Worm (Caenorhabditis elegans): ENCODE measurements around the gene flp-24.
"Not testable (repeated sequence)": the region's sequence is repeated elsewhere in the genome, so short reads cannot be mapped to it uniquely, and the experiment has no call there.

flp-24 gene

ce11 chrIII:724819-725218 lies at the start of gene flp-24:
Gene flp-24, plus strand, starts transcription at chrIII:725119.
- TF ChIP-seq ztf-29 (GFP tag; IDR thresholded peaks at IDR 0.05): no peak

- TF ChIP-seq ztf-29 (GFP tag; IDR thresholded peaks at IDR 0.05): no peak
- TF ChIP-seq cog-1 (tag; optimal IDR thresholded peaks at IDR 0.05): no peak
- TF ChIP-seq med-1 (GFP tag; optimal IDR thresholded peaks at IDR 0.05; ENCODE audit: insufficient read depth): no peak
- TF ChIP-seq tab-1 (GFP tag; IDR thresholded peaks at IDR 0.05): no peak
- no peak for TF ChIP-seq klf-2 (GFP tag; conservative IDR thresholded peaks at IDR 0.05)
- no peak for TF ChIP-seq ref-1 (GFP tag; conservative IDR thresholded peaks at IDR 0.05)
- no peak for TF ChIP-seq T22C8.4 (GFP tag; IDR thresholded peaks at IDR 0.05)
- TF ChIP-seq flt-1 (GFP tag; IDR thresholded peaks at IDR 0.05): no peak
- TF ChIP-seq ztf-23 (GFP tag; IDR thresholded peaks at IDR 0.05): no peak
Measured at ce11 chrIII:675413-675812, 49.5 kb upstream of the flp-24 start.

ce11 chrIII:675822-676221 lies 49.1 kb upstream of the flp-24 start, which contains the start of gene grk-2:
Gene grk-2, plus strand, starts transcription at chrIII:676122.
- TF ChIP-seq klf-2 (GFP tag; conservative IDR thresholded peaks at IDR 0.05) (no peak), cog-1 (tag; optimal IDR thresholded peaks at IDR 0.05) (no peak), ref-1 (GFP tag; conservative IDR thresholded peaks at IDR 0.05) (no peak), med-1 (GFP tag; optimal IDR thresholded peaks at IDR 0.05; ENCODE audit: insufficient read depth) (no peak), ztf-23 (GFP tag; IDR thresholded peaks at IDR 0.05) (no peak), T22C8.4 (GFP tag; IDR thresholded peaks at IDR 0.05) (no peak), ztf-29 (GFP tag; IDR thresholded peaks at IDR 0.05) (no peak), tab-1 (GFP tag; IDR thresholded peaks at IDR 0.05) (no peak), flt-1 (GFP tag; IDR thresholded peaks at IDR 0.05) (no peak)

- no peak for TF ChIP-seq ztf-23 (GFP tag; IDR thresholded peaks at IDR 0.05)
- TF ChIP-seq cog-1 (tag; optimal IDR thresholded peaks at IDR 0.05): no peak
- no peak for TF ChIP-seq klf-2 (GFP tag; conservative IDR thresholded peaks at IDR 0.05)
- TF ChIP-seq tab-1 (GFP tag; IDR thresholded peaks at IDR 0.05): no peak
- no peak for TF ChIP-seq T22C8.4 (GFP tag; IDR thresholded peaks at IDR 0.05)
- no peak for TF ChIP-seq ref-1 (GFP tag; conservative IDR thresholded peaks at IDR 0.05)
- TF ChIP-seq med-1 (GFP tag; optimal IDR thresholded peaks at IDR 0.05; ENCODE audit: insufficient read depth): no peak
- no peak for TF ChIP-seq ztf-29 (GFP tag; IDR thresholded peaks at IDR 0.05)
- TF ChIP-seq flt-1 (GFP tag; IDR thresholded peaks at IDR 0.05): no peak
Measured at ce11 chrIII:683318-683717, 41.6 kb upstream of the flp-24 start, which contains the start of gene W02B3.4. Gene W02B3.4, minus strand, starts transcription at chrIII:683418.

ce11 chrIII:688083-688482 lies 36.8 kb upstream of the flp-24 start:
- TF ChIP-seq ref-1 (GFP tag; conservative IDR thresholded peaks at IDR 0.05): no peak
- TF ChIP-seq cog-1 (tag; optimal IDR thresholded peaks at IDR 0.05): no peak
- no peak for TF ChIP-seq tab-1 (GFP tag; IDR thresholded peaks at IDR 0.05)

ce11 chrIII:688869-689268 lies 36.0 kb upstream of the flp-24 start, which contains the start of gene elf-1:
Gene elf-1, plus strand, starts transcription at chrIII:689169.
- not testable (repeated sequence) for TF ChIP-seq cog-1 (tag; optimal IDR thresholded peaks at IDR 0.05); klf-2 (GFP tag; conservative IDR thresholded peaks at IDR 0.05); flt-1 (GFP tag; IDR thresholded peaks at IDR 0.05)

ce11 chrIII:691933-692332 lies 33.0 kb upstream of the flp-24 start, which contains the start of gene W02B3.7:
Gene W02B3.7, minus strand, starts transcription at chrIII:692033.
- no peak for TF ChIP-seq tab-1 (GFP tag; IDR thresholded peaks at IDR 0.05)

ce11 chrIII:696372-696771 lies 28.5 kb upstream of the flp-24 start, which contains the start of gene sel-15:
Gene sel-15, minus strand, starts transcription at chrIII:696472.
- TF ChIP-seq cog-1 (tag; optimal IDR thresholded peaks at IDR 0.05): no peak
- TF ChIP-seq med-1 (GFP tag; optimal IDR thresholded peaks at IDR 0.05; ENCODE audit: insufficient read depth): no peak
- TF ChIP-seq tab-1 (GFP tag; IDR thresholded peaks at IDR 0.05): no peak
- no peak for TF ChIP-seq T22C8.4 (GFP tag; IDR thresholded peaks at IDR 0.05)
- TF ChIP-seq ztf-29 (GFP tag; IDR thresholded peaks at IDR 0.05): no peak
- no peak for TF ChIP-seq klf-2 (GFP tag; conservative IDR thresholded peaks at IDR 0.05)
- TF ChIP-seq ref-1 (GFP tag; conservative IDR thresholded peaks at IDR 0.05): no peak
- TF ChIP-seq flt-1 (GFP tag; IDR thresholded peaks at IDR 0.05): no peak
- TF ChIP-seq ztf-23 (GFP tag; IDR thresholded peaks at IDR 0.05): no peak

ce11 chrIII:698814-699213 lies 26.1 kb upstream of the flp-24 start:
- TF ChIP-seq ztf-23 (GFP tag; IDR thresholded peaks at IDR 0.05) (no peak), flt-1 (GFP tag; IDR thresholded peaks at IDR 0.05) (no peak), tab-1 (GFP tag; IDR thresholded peaks at IDR 0.05) (peak; percentile 68; the same call in 1 of the 2 replicates), med-1 (GFP tag; optimal IDR thresholded peaks at IDR 0.05; ENCODE audit: insufficient read depth) (no peak), cog-1 (tag; optimal IDR thresholded peaks at IDR 0.05) (no peak), T22C8.4 (GFP tag; IDR thresholded peaks at IDR 0.05) (no peak), ref-1 (GFP tag; conservative IDR thresholded peaks at IDR 0.05) (peak; percentile 38; the same call in 1 of the 2 replicates), klf-2 (GFP tag; conservative IDR thresholded peaks at IDR 0.05) (no peak)

- TF ChIP-seq klf-2 (GFP tag; conservative IDR thresholded peaks at IDR 0.05) (no peak), ref-1 (GFP tag; conservative IDR thresholded peaks at IDR 0.05) (no peak), med-1 (GFP tag; optimal IDR thresholded peaks at IDR 0.05; ENCODE audit: insufficient read depth) (no peak), flt-1 (GFP tag; IDR thresholded peaks at IDR 0.05) (no peak), tab-1 (GFP tag; IDR thresholded peaks at IDR 0.05) (no peak), T22C8.4 (GFP tag; IDR thresholded peaks at IDR 0.05) (no peak), ztf-23 (GFP tag; IDR thresholded peaks at IDR 0.05) (no peak), cog-1 (tag; optimal IDR thresholded peaks at IDR 0.05) (no peak), ztf-29 (GFP tag; IDR thresholded peaks at IDR 0.05) (no peak)
Measured at ce11 chrIII:710042-710441, 14.9 kb upstream of the flp-24 start.

ce11 chrIII:728074-728473 lies 3.2 kb downstream of the flp-24 start:
- TF ChIP-seq ztf-23 (GFP tag; IDR thresholded peaks at IDR 0.05) (no peak), ztf-29 (GFP tag; IDR thresholded peaks at IDR 0.05) (no peak), flt-1 (GFP tag; IDR thresholded peaks at IDR 0.05) (no peak), med-1 (GFP tag; optimal IDR thresholded peaks at IDR 0.05; ENCODE audit: insufficient read depth) (no peak), klf-2 (GFP tag; conservative IDR thresholded peaks at IDR 0.05) (no peak), cog-1 (tag; optimal IDR thresholded peaks at IDR 0.05) (no peak), tab-1 (GFP tag; IDR thresholded peaks at IDR 0.05) (no peak), T22C8.4 (GFP tag; IDR thresholded peaks at IDR 0.05) (no peak), ref-1 (GFP tag; conservative IDR thresholded peaks at IDR 0.05) (no peak)

Measured in whole organism, midembryonic.